Worm (Caenorhabditis elegans) whole organism, L4 larva: ENCODE data around the gene Y73F8A.35.

Experiments
- F26F4.8 ChIP-seq: fragments of 200-800 bp; sonication (Bioruptor generic); conservative IDR thresholded peaks from 2 replicates; pipeline ENCODE4 v1.3.6; 2022; ENCODE audit warnings: missing genetic modification characterization, missing compliant biosample characterization
- R02D3.7 ChIP-seq: fragments of 150-350 bp; sonication (generic microtip); optimal IDR thresholded peaks from 3 replicates; lab custom pipeline; 2014; ENCODE audit warnings: missing biosample characterization, missing genetic modification characterization
- T20F7.1 ChIP-seq: fragments of 200-800 bp; sonication (Bioruptor generic); optimal IDR thresholded peaks from 2 replicates; lab custom pipeline; 2018; ENCODE audit warnings: mild to moderate bottlenecking, missing genetic modification characterization, missing compliant biosample characterization
- T26A8.4 ChIP-seq: fragments of 200-800 bp; sonication (Bioruptor generic); IDR thresholded peaks from 2 replicates; pipeline ENCODE4 v1.3.6; 2022; ENCODE audit warnings: missing genetic modification characterization, missing compliant biosample characterization
- Y105C5A.15 ChIP-seq: fragments of 200-800 bp; sonication (Bioruptor generic); IDR thresholded peaks from 2 replicates; pipeline ENCODE4 v1.3.6; 2022; ENCODE audit warnings: missing genetic modification characterization, missing compliant biosample characterization
- Y48G9A.11 ChIP-seq: fragments of 200-800 bp; sonication (Bioruptor generic); IDR thresholded peaks from 2 replicates; pipeline ENCODE4 v1.3.6; 2022; ENCODE audit warnings: missing genetic modification reagents, missing genetic modification characterization, missing compliant biosample characterization
- Y5F2A.4 ChIP-seq: fragments of 200-800 bp; sonication (Bioruptor generic); optimal IDR thresholded peaks from 2 replicates; lab custom pipeline; 2018; ENCODE audit warnings: mild to moderate bottlenecking, missing genetic modification characterization, missing compliant biosample characterization
- Y75B8A.6 ChIP-seq: fragments of 200-800 bp; sonication (Bioruptor generic); IDR thresholded peaks from 2 replicates; pipeline ENCODE4 v1.3.6; 2022; ENCODE audit warnings: missing genetic modification reagents, missing genetic modification characterization, missing compliant biosample characterization
- ZK337.2 ChIP-seq: fragments of 200-800 bp; sonication (Bioruptor generic); IDR thresholded peaks from 2 replicates; pipeline ENCODE4 v1.3.6; 2022; ENCODE audit warnings: missing genetic modification reagents, missing genetic modification characterization, missing compliant biosample characterization
- ZK546.5 ChIP-seq, 2 experiments: sonication (generic microtip); optimal IDR thresholded peaks; 2 replicates each; lab custom pipeline; 2017; ENCODE audit warnings: missing biosample characterization in 2 of 2, missing genetic modification characterization in 2 of 2
- ces-1 ChIP-seq: fragments of 150-350 bp; sonication (generic microtip); optimal IDR thresholded peaks from 4 replicates; lab custom pipeline; 2014; ENCODE audit warnings: missing biosample characterization, missing genetic modification reagents, missing genetic modification characterization
- daf-19 ChIP-seq: fragments of 200-800 bp; sonication (Bioruptor generic); conservative IDR thresholded peaks from 2 replicates; pipeline ENCODE4 v1.3.6; 2022; ENCODE audit warnings: missing genetic modification characterization, missing compliant biosample characterization
- daf-8 ChIP-seq: fragments of 200-800 bp; sonication (Bioruptor generic); IDR thresholded peaks from 2 replicates; pipeline ENCODE4 v1.3.6; 2022; ENCODE audit warnings: missing genetic modification characterization, missing compliant biosample characterization
- dmd-9 ChIP-seq: fragments of 200-800 bp; sonication (Bioruptor generic); IDR thresholded peaks from 2 replicates; pipeline ENCODE4 v1.3.6; 2022; ENCODE audit warnings: missing genetic modification reagents, missing genetic modification characterization, missing compliant biosample characterization
- egl-27 ChIP-seq: sonication (generic microtip); optimal IDR thresholded peaks from 3 replicates; lab custom pipeline; 2017; ENCODE audit warnings: missing biosample characterization, missing genetic modification reagents, missing genetic modification characterization
- hlh-11 ChIP-seq: fragments of 200-800 bp; sonication (Bioruptor generic); optimal IDR thresholded peaks from 2 replicates; lab custom pipeline; 2018; ENCODE audit warnings: mild to moderate bottlenecking, missing genetic modification characterization, missing compliant biosample characterization
- jun-1 ChIP-seq: fragments of 150-350 bp; optimal IDR thresholded peaks from 2 replicates; lab custom pipeline; 2014; ENCODE audit warnings: missing biosample characterization, missing genetic modification reagents, missing genetic modification characterization
- lim-7 ChIP-seq: fragments of 200-800 bp; sonication (Bioruptor generic); IDR thresholded peaks from 2 replicates; pipeline ENCODE4 v1.3.6; 2022; ENCODE audit warnings: missing genetic modification characterization, missing compliant biosample characterization
- lin-13 ChIP-seq: fragments of 150-350 bp; optimal IDR thresholded peaks from 2 replicates; lab custom pipeline; 2014; ENCODE audit warnings: missing biosample characterization, missing genetic modification reagents, missing genetic modification characterization
- lin-29 ChIP-seq: fragments of 200-800 bp; sonication (Bioruptor generic); IDR thresholded peaks from 2 replicates; pipeline ENCODE4 v1.3.6; 2022; ENCODE audit warnings: missing genetic modification reagents, missing genetic modification characterization, missing compliant biosample characterization
- lin-38 ChIP-seq: fragments of 200-800 bp; sonication (Bioruptor generic); IDR thresholded peaks from 2 replicates; pipeline ENCODE4 v1.3.6; 2022; ENCODE audit warnings: missing genetic modification reagents, missing genetic modification characterization, missing compliant biosample characterization
- lin-39 ChIP-seq: fragments of 150-350 bp; optimal IDR thresholded peaks from 2 replicates; lab custom pipeline; 2014; ENCODE audit warnings: missing biosample characterization, missing genetic modification reagents, missing genetic modification characterization
- lsy-2 ChIP-seq, 2 experiments: fragments of 150-350 bp in 1 of 2; sonication (generic microtip) in 1 of 2; optimal IDR thresholded peaks; 2 replicates each; lab custom pipeline; 2014 to 2017; ENCODE audit warnings: missing biosample characterization in 2 of 2, missing genetic modification characterization in 2 of 2
- madf-9 ChIP-seq: fragments of 200-800 bp; sonication (Bioruptor generic); conservative IDR thresholded peaks from 2 replicates; pipeline ENCODE4 v1.3.6; 2022; ENCODE audit warnings: missing genetic modification reagents, missing genetic modification characterization, missing compliant biosample characterization
- mdt-29 ChIP-seq: fragments of 200-800 bp; sonication (Bioruptor generic); IDR thresholded peaks from 2 replicates; pipeline ENCODE4 v1.3.6; 2022; ENCODE audit warnings: missing genetic modification reagents, missing genetic modification characterization, missing compliant biosample characterization
- mes-2 ChIP-seq: sonication (generic microtip); optimal IDR thresholded peaks from 2 replicates; lab custom pipeline; 2016; ENCODE audit warnings: missing genotype, mild to moderate bottlenecking, missing genetic modification characterization, missing compliant biosample characterization; ENCODE audit not compliant: poor library complexity, severe bottlenecking
- mxl-2 ChIP-seq: fragments of 200-800 bp; sonication (Bioruptor generic); conservative IDR thresholded peaks from 2 replicates; pipeline ENCODE4 v1.3.6; 2022; ENCODE audit warnings: missing genetic modification reagents, missing genetic modification characterization, missing compliant biosample characterization
- nhr-111 ChIP-seq: fragments of 200-800 bp; sonication (Bioruptor generic); optimal IDR thresholded peaks from 2 replicates; lab custom pipeline; 2018; ENCODE audit warnings: mild to moderate bottlenecking, missing genetic modification characterization, missing compliant biosample characterization
- pha-4 ChIP-seq, 2 experiments: fragments of 150-350 bp in 1 of 2; fragments of 200-800 bp in 1 of 2; sonication (Bioruptor generic) in 1 of 2; IDR thresholded peaks in 1 of 2; optimal IDR thresholded peaks in 1 of 2; 2 replicates each; pipeline versions ENCODE4 v1.3.6 to Lab custom; 2014 to 2022; ENCODE audit warnings: missing genetic modification characterization in 2 of 2, missing genetic modification reagents in 2 of 2, missing biosample characterization in 1 of 2, missing compliant biosample characterization in 1 of 2
- pqm-1 ChIP-seq: sonication (generic microtip); optimal IDR thresholded peaks from 2 replicates; lab custom pipeline; 2017; ENCODE audit warnings: missing biosample characterization, missing genetic modification characterization
- saeg-2 ChIP-seq: fragments of 200-800 bp; sonication (Bioruptor generic); IDR thresholded peaks from 2 replicates; pipeline ENCODE4 v1.3.6; 2022; ENCODE audit warnings: missing genetic modification reagents, missing genetic modification characterization, missing compliant biosample characterization
- set-16 ChIP-seq: fragments of 200-800 bp; sonication (Bioruptor generic); IDR thresholded peaks from 2 replicates; pipeline ENCODE4 v1.3.6; 2022; ENCODE audit warnings: missing genetic modification reagents, missing genetic modification characterization, missing compliant biosample characterization
- skn-1 ChIP-seq: fragments of 150-350 bp; optimal IDR thresholded peaks from 2 replicates; lab custom pipeline; 2014; ENCODE audit warnings: missing biosample characterization, missing genetic modification characterization
- snpc-1.2 ChIP-seq: fragments of 200-800 bp; sonication (Bioruptor generic); IDR thresholded peaks from 2 replicates; pipeline ENCODE4 v1.3.6; 2022; ENCODE audit warnings: missing genetic modification reagents, missing genetic modification characterization, missing compliant biosample characterization
- spr-3 ChIP-seq: fragments of 200-800 bp; sonication (Bioruptor generic); optimal IDR thresholded peaks from 2 replicates; lab custom pipeline; 2018; ENCODE audit warnings: mild to moderate bottlenecking, missing genetic modification characterization, missing compliant biosample characterization
- tra-1 ChIP-seq: fragments of 200-800 bp; sonication (Bioruptor generic); IDR thresholded peaks from 2 replicates; pipeline ENCODE4 v1.3.6; 2022; ENCODE audit warnings: missing genetic modification reagents, missing genetic modification characterization, missing compliant biosample characterization
- unc-130 ChIP-seq: sonication (generic microtip); optimal IDR thresholded peaks from 2 replicates; lab custom pipeline; 2016; ENCODE audit warnings: missing genetic modification reagents, missing genetic modification characterization, missing compliant biosample characterization
- zfp-3 ChIP-seq: fragments of 200-800 bp; sonication (Bioruptor generic); conservative IDR thresholded peaks from 2 replicates; pipeline ENCODE4 v1.3.6; 2022; ENCODE audit warnings: missing genetic modification reagents, missing genetic modification characterization, missing compliant biosample characterization
- zip-2 ChIP-seq: fragments of 150-350 bp; optimal IDR thresholded peaks from 2 replicates; lab custom pipeline; 2014; ENCODE audit warnings: missing biosample characterization, missing genetic modification characterization

The Y73F8A.35 gene

DNA sequence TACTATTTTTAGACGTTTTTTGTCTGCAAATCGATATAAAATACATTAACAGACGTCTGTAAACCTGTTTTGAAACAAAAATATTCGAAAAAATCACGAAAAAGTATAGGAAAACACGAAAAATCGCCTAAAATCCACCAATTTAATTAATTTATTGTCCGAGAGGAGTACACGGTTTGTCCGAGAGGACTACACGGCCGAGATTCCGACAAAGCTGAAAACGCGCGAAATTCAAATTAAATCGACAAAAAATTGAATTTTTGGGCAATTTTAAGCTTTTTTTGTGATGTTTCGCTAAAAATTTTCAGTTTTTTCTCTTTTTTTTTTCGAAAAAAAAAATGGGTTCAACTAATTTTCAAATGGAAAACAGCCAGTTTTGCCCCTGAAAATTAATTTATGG lies 13.3 kb downstream of the Y73F8A.35 start (continued):
- peak; percentile 26 for TF ChIP-seq hlh-11 (tag; lab: Kevin White, UChicago)
- no peak for TF ChIP-seq T20F7.1
- TF ChIP-seq lin-29 (GFP tag; lab: Robert Waterston, UW) = no peak
- TF ChIP-seq skn-1 = no peak
- no peak for TF ChIP-seq Y105C5A.15 (GFP tag; lab: Robert Waterston, UW)
- peak; percentile 88 for TF ChIP-seq dmd-9 (GFP tag; lab: Robert Waterston, UW)
- no peak for TF ChIP-seq lin-39 (tag; lab: Kevin White, UChicago)
- 0 out of 2 replicates have a peak, but pooled peaks have one; percentile 50 for TF ChIP-seq tra-1
- TF ChIP-seq snpc-1.2 (GFP tag; lab: Robert Waterston, UW) = peak; percentile 97
- peak; percentile 37 for TF ChIP-seq lin-13
- TF ChIP-seq set-16 (GFP tag; lab: Robert Waterston, UW) = no peak
- peak; percentile 41; the same call in 1 of the 2 replicates for TF ChIP-seq pha-4 (GFP tag; IDR thresholded peaks at IDR 0.05; lab: Robert Waterston, UW)
- no peak for TF ChIP-seq pha-4 (tag; optimal IDR thresholded peaks at IDR 0.05; lab: Kevin White, UChicago)
- no peak for TF ChIP-seq egl-27 (tag; lab: Kevin White, UChicago)
- no peak for TF ChIP-seq daf-8
- TF ChIP-seq ZK337.2 (GFP tag; lab: Robert Waterston, UW) = peak; percentile 95
- TF ChIP-seq zfp-3 (GFP tag; lab: Robert Waterston, UW) = 0 out of 2 replicates have a peak, but pooled peaks have one; percentile 68
- TF ChIP-seq Y75B8A.6 (GFP tag; lab: Robert Waterston, UW) = no peak
- TF ChIP-seq T26A8.4 = no peak
- no peak for TF ChIP-seq nhr-111 (GFP tag; lab: Kevin White, UChicago)
- TF ChIP-seq mdt-29 = peak; percentile 79
- TF ChIP-seq spr-3 = no peak
- no peak for TF ChIP-seq jun-1 (tag; lab: Kevin White, UChicago)
- TF ChIP-seq saeg-2 (GFP tag; lab: Robert Waterston, UW) = no peak
- TF ChIP-seq R02D3.7 = no peak
- TF ChIP-seq ces-1 = no peak
- TF ChIP-seq lim-7 (GFP tag; lab: Robert Waterston, UW) = no peak
- TF ChIP-seq Y5F2A.4 (GFP tag; lab: Kevin White, UChicago) = no peak
- no peak for TF ChIP-seq mxl-2 (GFP tag; lab: Robert Waterston, UW)
- peak; percentile 97 for TF ChIP-seq mes-2 (tag; lab: Kevin White, UChicago)
- TF ChIP-seq lsy-2 (tag; optimal IDR thresholded peaks at IDR 0.05; lab: Kevin White, UChicago) = peak in 1 of 2 experiments; percentile 87
- TF ChIP-seq unc-130 (GFP tag; lab: Kevin White, UChicago) = peak; percentile 80
- no peak for TF ChIP-seq pqm-1 (tag; lab: Kevin White, UChicago)
- TF ChIP-seq, all 104 proteins: peak for 32

DNA sequence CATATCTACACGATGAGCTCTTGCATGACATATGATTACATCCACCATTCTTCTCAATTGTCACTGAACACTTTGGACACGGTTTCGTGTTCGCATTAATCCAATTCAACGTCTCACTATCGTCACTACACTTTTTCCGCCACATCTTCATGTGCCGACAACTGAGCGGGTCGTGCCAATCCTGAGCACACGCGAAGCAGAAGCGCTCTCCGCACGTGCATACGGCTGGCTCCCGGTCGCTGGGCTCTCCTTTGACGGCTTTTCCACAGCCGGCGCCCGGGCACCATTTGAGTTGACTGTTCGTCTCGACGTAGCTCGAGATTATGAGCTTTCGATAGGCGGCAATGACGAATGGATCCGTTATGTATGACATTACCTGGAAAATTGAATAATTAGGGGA lies 14.0 kb downstream of the Y73F8A.35 start:
- TF ChIP-seq F26F4.8 (0 out of 2 replicates have a peak, but pooled peaks have one; percentile 26), nhr-111 (GFP tag; lab: Kevin White, UChicago) (no peak), daf-19 (GFP tag; lab: Robert Waterston, UW) (no peak), lin-38 (GFP tag; lab: Robert Waterston, UW) (no peak), ZK546.5 (tag; optimal IDR thresholded peaks at IDR 0.05; lab: Kevin White, UChicago) (no peak), Y48G9A.11 (GFP tag; lab: Robert Waterston, UW) (peak; percentile 30; the same call in 1 of the 2 replicates), set-16 (GFP tag; lab: Robert Waterston, UW) (peak; percentile 77), zip-2 (tag; lab: Kevin White, UChicago) (no peak), madf-9 (GFP tag; lab: Robert Waterston, UW) (no peak)
